Fruit fly (Drosophila melanogaster) Kc167 (cell line): ENCODE data around the gene spdo.

Experiments used
- Myc ChIP-seq: fragments of >200 bp; optimal IDR thresholded peaks from 2 replicates; lab custom pipeline; 2017; ENCODE audit warnings: missing external identifiers
- Sin3A ChIP-seq: fragments of >200 bp; optimal IDR thresholded peaks from 2 replicates; lab custom pipeline; 2018; ENCODE audit warnings: missing external identifiers
- h ChIP-seq: fragments of >200 bp; optimal IDR thresholded peaks from 3 replicates; lab custom pipeline; 2018; ENCODE audit warnings: missing external identifiers
- insv ChIP-seq: fragments of >200 bp; optimal IDR thresholded peaks from 3 replicates; lab custom pipeline; 2018; ENCODE audit warnings: missing external identifiers
- psq ChIP-seq: fragments of >200 bp; optimal IDR thresholded peaks from 2 replicates; lab custom pipeline; 2017; ENCODE audit warnings: missing external identifiers
- ttk ChIP-seq: sonication (Bioruptor generic); optimal IDR thresholded peaks from 2 replicates; lab custom pipeline; 2017; ENCODE audit warnings: missing external identifiers

spdo gene

DNA sequence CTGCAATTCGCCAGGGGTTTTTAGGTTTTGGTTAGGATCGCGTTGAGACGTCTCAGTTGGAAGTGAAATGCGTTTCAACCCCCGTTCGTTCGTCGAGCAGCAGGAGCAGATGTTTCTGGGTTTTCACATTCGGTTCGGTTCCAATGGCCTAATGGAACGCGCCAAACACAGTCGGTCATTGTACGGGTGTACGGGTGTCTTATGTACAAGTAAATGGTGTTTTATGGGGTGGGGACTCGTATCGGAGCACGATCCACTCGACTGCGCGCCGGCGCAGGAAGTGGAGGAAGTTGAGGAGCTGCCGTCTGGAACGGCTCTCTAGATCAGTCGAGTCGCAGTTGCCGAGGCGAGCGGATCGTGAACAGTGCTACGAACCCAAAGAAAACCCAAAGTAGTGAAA is at the start of gene spdo:
TSS of gene spdo (plus strand) at position 318 of the 400 bp plus-strand sequence.
- TF ChIP-seq insv (lab: Kevin White, UChicago), result no peak
- no peak for TF ChIP-seq Sin3A (lab: Kevin White, UChicago)
- TF ChIP-seq ttk, result no peak
- no peak for TF ChIP-seq psq (lab: Kevin White, UChicago)
- TF ChIP-seq h (lab: Kevin White, UChicago), result no peak
- no peak for TF ChIP-seq Myc (lab: Kevin White, UChicago)

dm6 chr3R:30427805-30428359 is 48.6 kb upstream of the spdo start, which contains the start of gene CG2218:
CG2218 (minus strand) TSS chr3R:30428276.
- TF ChIP-seq ttk (no peak), Myc (lab: Kevin White, UChicago) (no peak), psq (lab: Kevin White, UChicago) (no peak), insv (lab: Kevin White, UChicago) (no peak), Sin3A (lab: Kevin White, UChicago) (no peak), h (lab: Kevin White, UChicago) (no peak)

DNA sequence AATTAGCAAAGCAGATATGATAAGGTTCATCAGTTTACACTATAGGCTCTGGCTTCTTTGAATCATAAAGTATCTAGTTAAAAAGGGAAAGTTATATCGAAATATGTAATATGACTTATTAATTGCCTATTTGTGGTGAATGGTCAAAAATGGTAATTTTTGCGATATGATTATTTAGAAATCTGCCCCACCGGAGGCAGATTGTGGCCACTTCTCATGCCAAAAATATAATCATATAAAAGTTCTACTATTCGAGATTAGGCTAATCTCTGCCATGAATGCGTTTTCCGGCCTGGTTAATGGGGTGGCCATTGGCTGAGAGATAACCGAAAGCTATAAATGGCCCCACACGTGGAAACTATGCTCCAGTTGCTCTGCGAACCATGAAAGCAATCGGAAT is 48.0 kb upstream of the spdo start, which contains the start of gene CG15533:
TSS of gene CG15533 (plus strand) at position 362 of the 400 bp plus-strand sequence.
- TF ChIP-seq h (lab: Kevin White, UChicago) (no peak), psq (lab: Kevin White, UChicago) (no peak), Sin3A (lab: Kevin White, UChicago) (no peak), Myc (lab: Kevin White, UChicago) (no peak), insv (lab: Kevin White, UChicago) (no peak), ttk (no peak)

DNA sequence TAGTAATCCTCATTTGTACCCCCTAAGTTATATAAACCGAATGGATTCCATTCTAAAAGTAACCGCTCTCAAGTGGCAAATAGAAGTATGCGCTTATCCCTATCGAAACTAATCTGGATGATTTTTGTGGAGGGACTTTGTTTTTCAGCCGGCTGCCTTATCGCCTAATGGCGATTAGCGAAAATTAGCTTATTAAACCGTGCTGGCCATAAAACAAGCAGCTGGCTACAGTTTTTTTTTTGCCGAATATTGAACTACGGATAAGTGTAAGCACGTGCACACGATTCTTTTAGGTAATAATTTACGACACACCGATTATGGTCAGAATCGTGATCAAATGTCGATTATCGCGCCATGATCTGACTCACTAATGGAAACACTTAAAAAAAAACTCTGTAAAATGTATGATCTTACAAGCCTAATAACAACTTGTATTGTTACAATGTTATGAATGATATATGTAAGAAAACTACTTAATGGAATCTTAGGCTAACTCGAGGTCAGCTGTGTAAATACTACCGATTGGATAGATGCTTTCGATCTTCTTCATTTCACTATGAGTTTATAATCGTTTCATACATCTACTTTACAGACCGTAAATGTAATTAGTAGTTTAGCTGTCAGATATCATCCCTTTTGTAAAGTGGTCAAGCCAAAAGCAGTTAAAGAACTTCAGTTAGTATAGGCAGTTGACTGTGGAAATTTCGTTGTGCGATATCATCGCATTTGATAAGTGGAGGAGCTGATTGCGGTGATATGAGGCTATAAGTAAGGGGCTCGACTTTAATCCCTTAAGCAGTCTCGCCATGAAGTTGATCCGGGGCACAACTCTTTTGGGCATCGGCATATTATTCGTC is 45.0 kb upstream of the spdo start, which contains the start of gene CG15534:
TSS of gene CG15534 (plus strand) at position 807 of the 857 bp plus-strand sequence.
- no peak for TF ChIP-seq insv (lab: Kevin White, UChicago)
- TF ChIP-seq Sin3A (lab: Kevin White, UChicago), result no peak

dm6 chr3R:30443549-30444133 is 32.8 kb upstream of the spdo start, which contains the start of gene CG15537:
CG15537 (minus strand) TSS chr3R:30443599.
- no peak for TF ChIP-seq psq (lab: Kevin White, UChicago)

dm6 chr3R:30444946-30445345 is 31.5 kb upstream of the spdo start, which contains the start of gene Osi23:
Osi23 (minus strand) TSS chr3R:30445046.
- TF ChIP-seq Myc (lab: Kevin White, UChicago) (no peak), psq (lab: Kevin White, UChicago) (no peak), Sin3A (lab: Kevin White, UChicago) (no peak)

DNA sequence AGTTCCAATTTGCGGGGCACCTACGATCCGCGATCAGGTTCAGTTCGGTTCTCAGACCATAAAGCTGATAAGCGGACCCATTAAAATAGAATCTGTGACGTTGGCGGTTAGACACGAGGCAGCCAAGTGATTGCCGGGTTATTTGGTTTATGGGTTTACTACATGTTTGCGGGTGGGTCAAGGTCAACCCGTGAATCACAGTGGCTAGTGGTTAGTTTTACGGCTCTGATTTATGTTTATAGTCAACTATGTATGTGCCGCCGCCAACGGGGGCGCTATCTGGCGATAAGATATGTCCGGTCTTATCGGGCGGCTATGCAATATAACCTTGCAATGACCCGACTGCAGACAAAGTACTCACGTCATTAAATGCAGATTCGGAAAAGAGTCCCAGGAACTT is 27.0 kb upstream of the spdo start:
- TF ChIP-seq Myc (lab: Kevin White, UChicago), result no peak
- TF ChIP-seq h (lab: Kevin White, UChicago), result no peak
- TF ChIP-seq insv (lab: Kevin White, UChicago), result no peak
- no peak for TF ChIP-seq ttk
- TF ChIP-seq psq (lab: Kevin White, UChicago), result no peak
- TF ChIP-seq Sin3A (lab: Kevin White, UChicago), result no peak

DNA sequence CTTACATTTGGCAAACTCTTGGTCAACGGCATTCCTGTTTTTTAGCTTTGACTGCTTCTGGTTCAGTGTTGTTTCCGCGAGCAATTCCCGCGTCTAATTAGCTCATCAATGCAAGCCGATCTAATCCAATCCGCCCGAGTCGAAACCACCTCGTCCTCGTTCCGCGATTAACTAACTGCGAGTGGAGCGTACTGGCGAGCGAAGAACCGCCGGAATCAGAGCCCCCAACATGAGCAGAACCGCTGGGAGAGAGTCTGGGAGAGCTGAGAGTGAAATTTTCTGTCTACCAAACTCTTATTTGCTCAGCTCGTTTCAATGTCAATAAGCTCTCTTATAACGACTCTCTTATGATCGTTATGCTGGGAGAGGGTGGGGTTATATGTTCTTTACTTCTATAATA is 26.3 kb upstream of the spdo start:
- TF ChIP-seq Myc (lab: Kevin White, UChicago) (no peak), insv (lab: Kevin White, UChicago) (no peak), psq (lab: Kevin White, UChicago) (no peak), Sin3A (lab: Kevin White, UChicago) (no peak)

- TF ChIP-seq Myc (lab: Kevin White, UChicago) (no peak), h (lab: Kevin White, UChicago) (no peak), psq (lab: Kevin White, UChicago) (no peak), ttk (no peak), Sin3A (lab: Kevin White, UChicago) (no peak), insv (lab: Kevin White, UChicago) (no peak)
Observed at dm6 chr3R:30450690-30451343, 25.7 kb upstream of the spdo start.

- TF ChIP-seq Sin3A (lab: Kevin White, UChicago), result no peak
- TF ChIP-seq ttk, result no peak
- no peak for TF ChIP-seq h (lab: Kevin White, UChicago)
- no peak for TF ChIP-seq insv (lab: Kevin White, UChicago)
- TF ChIP-seq psq (lab: Kevin White, UChicago), result no peak
Observed at dm6 chr3R:30453236-30453635, 23.2 kb upstream of the spdo start.

dm6 chr3R:30454442-30454841 is 22.0 kb upstream of the spdo start:
- no peak for TF ChIP-seq h (lab: Kevin White, UChicago)
- TF ChIP-seq insv (lab: Kevin White, UChicago), result no peak
